Worm (Caenorhabditis elegans): ENCODE results near the gene cdk-4.

Gene cdk-4

DNA sequence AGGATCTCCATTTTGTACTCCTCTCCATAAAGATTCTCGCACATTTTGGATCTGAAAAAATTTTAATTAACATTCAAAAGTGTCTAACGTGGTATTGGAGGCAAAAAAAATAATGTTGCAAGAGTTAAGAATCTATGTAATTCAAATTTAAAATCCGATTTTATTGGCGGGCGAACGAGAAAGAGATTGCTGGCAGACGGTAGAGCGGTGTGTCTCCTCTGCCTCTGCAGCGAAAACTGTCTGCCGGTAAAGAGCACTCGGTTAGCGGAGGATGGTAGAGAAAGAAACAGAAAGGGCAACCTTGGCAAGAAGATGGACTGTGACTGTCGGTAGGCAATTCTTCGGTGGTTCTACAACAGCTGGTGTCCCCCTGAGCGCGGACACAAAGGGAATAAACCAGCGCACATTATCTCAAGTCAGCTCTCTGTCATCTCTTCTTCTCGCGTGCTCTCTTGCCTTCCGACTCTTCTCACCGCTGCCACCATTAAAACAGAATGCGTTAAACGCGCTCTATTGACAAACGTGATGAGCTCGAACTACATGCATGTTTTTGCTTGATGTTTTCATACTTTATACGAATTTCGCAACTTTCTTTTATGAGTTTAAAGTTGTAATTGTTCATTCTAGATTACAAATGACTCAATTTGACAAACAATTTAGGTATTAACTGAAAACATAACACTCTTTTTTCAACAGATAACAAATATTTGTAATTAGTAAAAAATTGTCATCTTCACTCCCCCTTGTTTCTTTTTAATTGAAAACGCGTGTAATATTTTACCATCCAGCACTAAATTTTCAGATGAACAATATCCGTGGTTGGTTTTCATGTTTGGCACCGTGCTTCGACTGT, at the start of gene cdk-4, which contains the start of gene F18H3.1:
Gene cdk-4, minus strand, starts transcription at position 51 of the 853 bp plus-strand sequence.
Gene F18H3.1, plus strand, starts transcription at position 803 of the 853 bp plus-strand sequence.
- TF ChIP-seq W03F9.2 (tag; optimal IDR thresholded peaks at IDR 0.05) (no peak), him-1 (tag; optimal IDR thresholded peaks at IDR 0.05) (peak; percentile 53)

DNA sequence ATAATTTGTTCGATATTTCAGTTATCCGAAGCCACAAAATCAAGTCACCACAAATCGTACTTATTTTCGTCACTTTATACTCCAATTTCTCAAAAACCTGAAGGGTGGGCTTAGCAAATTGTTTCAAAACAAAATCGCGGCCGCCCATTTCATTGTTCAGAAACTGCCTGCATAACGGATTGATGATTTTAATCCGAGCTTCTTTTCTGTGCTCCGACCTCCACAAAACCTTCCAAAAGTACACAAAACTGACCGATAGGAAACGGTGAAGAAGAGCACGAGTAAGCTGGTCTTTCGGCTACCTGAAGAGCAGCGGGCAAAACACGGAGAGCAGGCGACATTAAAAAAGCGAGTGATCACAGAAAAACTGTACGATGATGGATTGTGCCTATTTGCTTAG, 47.7 kb upstream of the cdk-4 start, which contains the start of gene R01E6.2:
Gene R01E6.2, minus strand, starts transcription at position 101 of the 400 bp plus-strand sequence.
- no peak for TF ChIP-seq W03F9.2 (tag; optimal IDR thresholded peaks at IDR 0.05)
- TF ChIP-seq him-1 (tag; optimal IDR thresholded peaks at IDR 0.05), result no peak
- TF ChIP-seq dao-5 (tag; optimal IDR thresholded peaks at IDR 0.05), result no peak

DNA sequence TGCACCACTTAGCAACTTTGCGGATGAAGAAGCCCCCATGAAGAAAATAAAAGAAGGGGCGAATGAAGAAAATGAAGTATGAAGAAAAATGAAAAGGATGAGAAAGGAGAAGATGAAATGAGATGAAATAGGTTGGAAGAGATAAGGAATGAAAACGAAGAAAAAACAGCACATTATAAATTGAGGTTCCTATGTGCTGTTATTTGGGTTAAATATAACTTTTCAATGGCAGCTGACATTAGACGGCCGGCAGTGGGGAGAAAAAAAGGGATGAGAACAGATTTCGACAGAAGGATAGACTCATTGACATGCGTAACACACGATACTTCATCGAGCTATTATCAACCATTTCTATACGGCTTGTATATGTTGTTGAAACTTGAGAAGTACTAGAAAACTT, 43.2 kb upstream of the cdk-4 start:
- TF ChIP-seq him-1 (tag; optimal IDR thresholded peaks at IDR 0.05), result no peak
- TF ChIP-seq W03F9.2 (tag; optimal IDR thresholded peaks at IDR 0.05), result no peak
- TF ChIP-seq dao-5 (tag; optimal IDR thresholded peaks at IDR 0.05), result no peak

DNA sequence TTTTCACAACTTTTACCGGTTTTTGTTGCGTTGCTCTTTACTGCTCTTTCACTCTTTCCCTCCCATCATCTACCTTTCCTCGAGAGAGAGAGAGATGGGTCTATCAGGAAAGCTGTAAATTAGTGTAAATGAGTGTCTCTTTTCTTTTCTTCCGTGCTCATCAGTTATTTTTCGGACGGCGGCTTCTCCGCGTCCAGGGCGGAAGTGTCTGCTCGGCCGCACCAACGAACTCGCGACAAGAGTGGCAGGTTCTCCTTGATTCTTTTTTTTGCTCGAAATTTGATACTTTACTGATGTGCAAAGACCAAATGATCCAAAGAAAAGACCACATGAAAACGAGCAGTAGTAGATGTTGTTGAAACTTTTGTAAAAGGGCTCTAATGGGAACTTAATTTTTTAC, 40.0 kb upstream of the cdk-4 start:
- TF ChIP-seq W03F9.2 (tag; optimal IDR thresholded peaks at IDR 0.05) (no peak), dao-5 (tag; optimal IDR thresholded peaks at IDR 0.05) (no peak), him-1 (tag; optimal IDR thresholded peaks at IDR 0.05) (no peak)

DNA sequence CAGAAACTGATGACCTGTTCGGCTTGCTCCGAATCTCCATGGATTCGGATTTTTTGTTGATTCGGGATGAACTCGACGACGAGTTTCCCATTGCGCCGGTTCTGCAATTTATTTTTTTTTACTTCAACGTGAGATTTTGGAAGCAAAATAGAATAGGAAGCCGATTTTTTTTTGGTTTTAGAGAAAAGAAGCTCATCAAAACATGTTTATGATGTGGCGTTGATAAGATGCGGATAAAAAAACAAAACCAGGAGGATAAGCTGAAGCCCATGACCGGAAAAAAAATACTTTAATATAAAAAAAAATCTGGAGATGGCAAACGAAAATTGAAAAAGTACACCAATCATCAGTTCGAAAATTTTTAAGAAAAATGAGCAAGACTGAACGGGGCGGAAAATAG, 37.4 kb upstream of the cdk-4 start, which contains the start of gene glb-20:
Gene glb-20, minus strand, starts transcription at position 101 of the 400 bp plus-strand sequence.
- TF ChIP-seq dao-5 (tag; optimal IDR thresholded peaks at IDR 0.05) (no peak), him-1 (tag; optimal IDR thresholded peaks at IDR 0.05) (no peak), W03F9.2 (tag; optimal IDR thresholded peaks at IDR 0.05) (no peak)

DNA sequence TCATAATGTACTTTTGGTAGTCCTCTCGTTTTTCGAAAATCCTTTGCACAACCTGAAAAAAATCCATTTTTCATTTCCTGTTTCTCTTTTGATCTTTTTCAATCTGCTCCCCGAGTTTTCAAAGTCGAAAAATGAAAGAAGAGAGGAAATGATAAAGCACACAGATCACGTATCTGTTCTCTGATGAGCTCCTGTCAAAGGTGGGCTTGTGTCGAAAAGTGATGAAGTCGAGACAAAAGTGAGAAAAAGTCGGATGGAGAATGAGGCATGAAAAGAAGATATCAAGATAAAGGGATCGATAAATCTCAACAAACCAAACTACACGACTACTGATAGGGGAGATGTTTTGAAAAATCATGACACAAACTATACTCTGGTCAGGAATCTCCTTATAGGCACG, 36.4 kb upstream of the cdk-4 start:
- no peak for TF ChIP-seq dao-5 (tag; optimal IDR thresholded peaks at IDR 0.05)
- TF ChIP-seq W03F9.2 (tag; optimal IDR thresholded peaks at IDR 0.05), result no peak
- no peak for TF ChIP-seq him-1 (tag; optimal IDR thresholded peaks at IDR 0.05)

DNA sequence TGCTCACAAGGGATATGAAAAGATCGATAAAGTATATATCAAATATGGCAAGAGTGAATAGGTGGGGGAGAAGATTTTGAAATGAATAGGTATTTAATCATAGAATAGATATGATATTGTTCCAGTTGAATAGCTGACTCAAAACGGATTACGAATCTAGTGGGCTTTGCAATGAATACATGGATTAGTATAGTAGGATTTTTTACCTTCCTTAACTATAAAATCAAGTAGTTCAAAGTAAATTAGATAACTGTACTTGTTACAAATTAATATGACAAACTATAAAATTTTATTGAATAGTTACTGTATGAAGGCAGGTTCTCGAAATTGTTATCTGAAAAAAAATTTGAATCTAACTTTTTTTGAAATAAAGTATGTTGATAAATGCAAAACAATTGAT, 32.2 kb upstream of the cdk-4 start, which contains the start of gene odr-1:
Gene odr-1, minus strand, starts transcription at position 101 of the 400 bp plus-strand sequence.
- TF ChIP-seq W03F9.2 (tag; optimal IDR thresholded peaks at IDR 0.05), result no peak
- no peak for TF ChIP-seq him-1 (tag; optimal IDR thresholded peaks at IDR 0.05)
- TF ChIP-seq dao-5 (tag; optimal IDR thresholded peaks at IDR 0.05), result no peak

DNA sequence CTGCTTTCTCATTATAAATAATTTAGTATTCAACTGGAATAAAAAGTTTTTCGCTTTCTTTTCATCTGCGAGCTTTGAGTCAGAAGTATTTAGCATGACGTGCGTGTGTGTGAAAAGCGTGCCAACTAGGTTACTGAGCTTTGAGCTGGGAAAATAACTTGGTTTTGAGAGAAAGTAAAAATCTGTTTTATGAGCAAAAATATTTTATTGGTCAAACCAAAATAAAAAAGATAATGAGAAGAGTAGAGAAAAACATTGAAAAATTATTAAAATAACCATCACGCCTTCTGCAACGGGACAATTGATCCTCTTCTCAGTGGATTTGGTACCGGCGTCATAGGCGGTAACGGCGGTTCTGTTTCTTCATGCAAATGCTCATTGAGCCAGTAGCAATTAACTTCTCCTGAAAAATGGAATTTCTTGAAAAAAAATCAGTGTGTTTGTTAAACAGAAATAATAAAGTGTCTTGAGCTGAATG, 25.9 kb upstream of the cdk-4 start:
- no peak for TF ChIP-seq dao-5 (tag; optimal IDR thresholded peaks at IDR 0.05)

DNA sequence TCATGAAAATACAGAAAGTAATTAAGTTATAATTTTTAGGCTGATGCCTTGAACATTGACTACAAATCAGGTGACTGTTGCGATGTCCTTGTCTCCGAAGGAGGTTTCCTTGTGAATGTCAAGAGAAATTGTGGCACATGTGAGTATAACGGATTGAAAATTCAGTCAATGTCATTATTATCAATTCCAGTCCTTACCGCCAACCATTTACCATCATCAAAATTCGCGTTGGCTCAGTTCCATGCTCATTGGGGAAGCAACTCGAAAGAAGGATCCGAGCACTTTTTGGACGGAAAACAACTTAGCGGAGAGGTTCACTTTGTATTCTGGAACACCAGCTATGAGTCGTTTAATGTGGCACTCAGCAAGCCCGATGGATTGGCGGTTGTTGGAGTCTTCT, 24.6 kb upstream of the cdk-4 start:
- TF ChIP-seq dao-5 (tag; optimal IDR thresholded peaks at IDR 0.05), result no peak
- no peak for TF ChIP-seq W03F9.2 (tag; optimal IDR thresholded peaks at IDR 0.05)
- no peak for TF ChIP-seq him-1 (tag; optimal IDR thresholded peaks at IDR 0.05)

DNA sequence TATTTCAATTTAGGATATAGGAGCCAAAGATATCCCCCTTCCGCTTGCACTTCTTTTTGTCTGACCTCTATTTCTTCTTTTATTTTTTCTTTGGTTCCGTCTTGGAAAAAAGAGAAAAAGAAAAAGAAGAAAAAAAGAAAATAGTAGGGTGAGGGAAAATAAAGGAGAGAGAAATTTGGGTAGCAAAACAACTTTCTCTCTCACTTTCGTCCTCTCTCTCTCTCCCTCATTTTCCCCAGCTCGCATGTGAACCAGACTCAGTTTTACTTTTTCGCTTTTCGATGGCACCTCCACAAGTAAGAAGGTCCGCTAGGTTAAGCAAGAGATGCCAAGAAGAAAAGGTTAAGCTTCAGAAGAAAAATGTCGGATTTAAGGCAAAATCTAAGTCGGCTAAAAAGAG, 24.0 kb upstream of the cdk-4 start:
- no peak for TF ChIP-seq W03F9.2 (tag; optimal IDR thresholded peaks at IDR 0.05)
- TF ChIP-seq dao-5 (tag; optimal IDR thresholded peaks at IDR 0.05), result no peak
- no peak for TF ChIP-seq him-1 (tag; optimal IDR thresholded peaks at IDR 0.05)

DNA sequence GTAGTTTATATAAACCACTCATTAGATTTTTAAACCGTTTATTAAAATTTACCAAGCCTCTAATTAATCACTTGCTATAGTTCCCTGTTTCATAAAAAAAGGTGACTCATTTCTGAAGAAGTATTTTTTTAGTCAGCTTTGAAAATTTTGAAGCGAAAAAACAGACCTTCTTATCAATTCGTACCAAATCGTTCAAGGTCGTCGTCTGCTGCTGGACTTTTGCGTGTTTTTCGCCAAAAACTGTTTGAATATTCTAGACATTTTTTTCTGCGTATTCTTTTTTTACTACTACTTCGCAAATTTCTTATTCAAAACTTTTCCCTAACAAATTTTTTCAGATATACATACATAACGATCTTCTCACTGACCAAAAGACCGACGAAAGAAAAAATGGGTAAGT, 23.5 kb upstream of the cdk-4 start, which contains the start of gene cah-4:
Gene cah-4, plus strand, starts transcription at position 339 of the 400 bp plus-strand sequence.
- TF ChIP-seq him-1 (tag; optimal IDR thresholded peaks at IDR 0.05), result no peak
- TF ChIP-seq dao-5 (tag; optimal IDR thresholded peaks at IDR 0.05), result no peak
- no peak for TF ChIP-seq W03F9.2 (tag; optimal IDR thresholded peaks at IDR 0.05)

DNA sequence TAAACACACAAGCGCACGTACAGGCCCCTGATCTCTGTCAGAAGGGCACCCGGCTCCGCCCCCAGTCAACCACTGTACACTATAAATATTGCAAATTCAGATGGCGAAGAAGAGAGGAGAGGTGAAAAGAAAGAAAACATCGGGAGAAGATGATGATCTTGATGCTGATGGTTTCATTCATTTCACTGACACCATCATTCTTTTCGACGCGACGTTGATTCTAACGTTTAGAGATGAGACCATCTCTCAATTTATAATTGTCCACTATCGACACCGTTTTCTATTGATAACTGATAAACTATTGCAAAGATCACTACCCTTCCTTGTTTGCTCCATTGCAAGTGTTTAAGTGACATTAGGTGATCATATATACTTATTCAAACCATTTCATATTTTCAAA, 22.6 kb upstream of the cdk-4 start:
- TF ChIP-seq him-1 (tag; optimal IDR thresholded peaks at IDR 0.05) (no peak), dao-5 (tag; optimal IDR thresholded peaks at IDR 0.05) (no peak), W03F9.2 (tag; optimal IDR thresholded peaks at IDR 0.05) (no peak)

DNA sequence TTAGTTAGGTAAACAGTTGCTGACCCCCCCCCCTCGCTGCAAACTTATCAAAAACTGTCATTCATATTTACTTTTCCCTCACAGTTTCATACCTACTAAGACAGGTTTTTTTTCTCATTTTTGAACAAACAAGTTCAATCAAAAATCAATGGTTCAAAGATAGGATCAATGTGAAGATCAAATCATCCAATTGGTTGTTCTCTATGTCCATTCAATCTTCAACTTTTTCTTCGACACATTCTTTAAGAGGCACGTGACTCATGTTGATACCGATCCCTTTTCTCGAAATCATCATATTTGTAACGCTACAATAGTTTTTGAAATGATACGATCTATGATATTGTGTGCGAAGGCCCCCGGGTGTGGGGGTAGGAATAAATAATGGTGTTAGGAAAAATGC, 21.0 kb upstream of the cdk-4 start:
- TF ChIP-seq W03F9.2 (tag; optimal IDR thresholded peaks at IDR 0.05), result no peak
- no peak for TF ChIP-seq him-1 (tag; optimal IDR thresholded peaks at IDR 0.05)
- TF ChIP-seq dao-5 (tag; optimal IDR thresholded peaks at IDR 0.05), result no peak

DNA sequence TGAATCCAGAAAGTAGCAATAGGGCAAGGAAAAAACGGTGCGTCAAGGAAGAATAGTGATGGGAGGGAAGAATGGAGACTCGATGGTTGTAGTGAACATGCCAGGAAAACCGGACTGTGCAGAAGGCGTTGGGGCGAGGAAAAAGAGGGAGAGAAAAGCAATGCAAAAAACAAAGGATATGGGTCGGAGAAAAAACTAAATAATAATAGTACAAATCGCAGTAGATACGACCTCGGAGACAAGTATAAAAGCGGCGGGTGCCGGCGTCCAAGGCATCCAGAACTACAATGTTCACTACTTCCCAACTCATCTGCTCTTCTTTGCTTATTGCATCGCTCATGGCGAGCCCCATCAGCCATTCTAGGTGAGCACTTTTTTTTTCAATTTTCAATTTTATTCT, 18.0 kb upstream of the cdk-4 start, which contains the start of gene R01E6.5:
Gene R01E6.5, plus strand, starts transcription at position 301 of the 400 bp plus-strand sequence.
- no peak for TF ChIP-seq W03F9.2 (tag; optimal IDR thresholded peaks at IDR 0.05)
- no peak for TF ChIP-seq dao-5 (tag; optimal IDR thresholded peaks at IDR 0.05)
- TF ChIP-seq him-1 (tag; optimal IDR thresholded peaks at IDR 0.05), result no peak
